Fruit fly (Drosophila melanogaster) whole organism, adult: ENCODE measurements around the gene CG8142.
A peak's percentile ranks its signal among the peaks of the same experiment; 100 is the strongest.

Experiments
- CG11617 ChIP-seq: fragments of 200-800 bp; sonication (Bioruptor generic); optimal IDR thresholded peaks from 2 replicates; lab custom pipeline; 2017; ENCODE audit warnings: mild to moderate bottlenecking, missing biosample characterization, missing genetic modification reagents, missing genetic modification characterization
- CG12768 ChIP-seq: fragments of 200-800 bp; sonication (Bioruptor generic); optimal IDR thresholded peaks from 2 replicates; lab custom pipeline; 2017; ENCODE audit warnings: missing biosample characterization, missing genetic modification characterization, mild to moderate bottlenecking, moderate library complexity, missing genetic modification reagents
- CG14711 ChIP-seq: fragments of 200-800 bp; sonication (Bioruptor generic); optimal IDR thresholded peaks from 2 replicates; lab custom pipeline; 2018; ENCODE audit warnings: missing biosample characterization, mild to moderate bottlenecking, missing genetic modification characterization, moderate library complexity
- CG1620 ChIP-seq: fragments of 200-800 bp; sonication (Bioruptor generic); optimal IDR thresholded peaks from 2 replicates; lab custom pipeline; 2016; ENCODE audit warnings: missing biosample characterization, missing genetic modification characterization
- CG33017 ChIP-seq: fragments of 200-800 bp; sonication (Bioruptor generic); optimal IDR thresholded peaks from 2 replicates; lab custom pipeline; 2018; ENCODE audit warnings: missing biosample characterization, mild to moderate bottlenecking, missing genetic modification characterization, moderate library complexity
- CG5204 ChIP-seq: fragments of 200-800 bp; sonication (Bioruptor generic); optimal IDR thresholded peaks from 2 replicates; lab custom pipeline; 2016; ENCODE audit warnings: missing biosample characterization, missing genetic modification characterization
- CG7045 ChIP-seq: fragments of 200-800 bp; sonication (Bioruptor generic); optimal IDR thresholded peaks from 2 replicates; lab custom pipeline; 2017; ENCODE audit warnings: missing biosample characterization, mild to moderate bottlenecking, missing genetic modification characterization
- CG7101 ChIP-seq: fragments of 200-800 bp; sonication (Bioruptor generic); optimal IDR thresholded peaks from 2 replicates; lab custom pipeline; 2018; ENCODE audit warnings: missing biosample characterization, mild to moderate bottlenecking, missing genetic modification characterization, moderate library complexity
- Clk ChIP-seq: fragments of 200-800 bp; sonication (Bioruptor generic); optimal IDR thresholded peaks from 2 replicates; lab custom pipeline; 2017; ENCODE audit warnings: missing biosample characterization, missing genetic modification characterization
- Crg-1 ChIP-seq: fragments of 200-800 bp; sonication (Bioruptor generic); optimal IDR thresholded peaks from 2 replicates; lab custom pipeline; 2016; ENCODE audit warnings: missing biosample characterization, missing genetic modification characterization
- Hr96 ChIP-seq: fragments of 200-800 bp; sonication (Bioruptor generic); optimal IDR thresholded peaks from 2 replicates; lab custom pipeline; 2016; ENCODE audit warnings: missing biosample characterization, missing genetic modification characterization
- Mnt ChIP-seq: fragments of 200-800 bp; sonication (Bioruptor generic); optimal IDR thresholded peaks from 2 replicates; lab custom pipeline; 2016; ENCODE audit warnings: missing biosample characterization, mild to moderate bottlenecking, missing genetic modification characterization
- bab1 ChIP-seq: fragments of 200-800 bp; sonication (Bioruptor generic); optimal IDR thresholded peaks from 3 replicates; lab custom pipeline; 2019; ENCODE audit warnings: missing biosample characterization, mild to moderate bottlenecking, missing genetic modification characterization, moderate library complexity
- cic ChIP-seq: fragments of 200-800 bp; sonication (Bioruptor generic); optimal IDR thresholded peaks from 2 replicates; lab custom pipeline; 2017; ENCODE audit warnings: missing biosample characterization, mild to moderate bottlenecking, missing genetic modification characterization, moderate library complexity
- cnc ChIP-seq, 2 experiments: fragments of >200 bp; optimal IDR thresholded peaks; 2 replicates each; lab custom pipeline; 2017
- kay ChIP-seq: fragments of 200-800 bp; sonication (Bioruptor generic); peaks from one replicate; lab custom pipeline; 2016; ENCODE audit warnings: missing biosample characterization, missing genetic modification characterization, borderline replicate concordance
- ovo ChIP-seq: fragments of 200-800 bp; sonication (Bioruptor generic); optimal IDR thresholded peaks from 2 replicates; lab custom pipeline; 2016; ENCODE audit warnings: missing biosample characterization, missing genetic modification characterization
- pad ChIP-seq: fragments of 200-800 bp; sonication (Bioruptor generic); optimal IDR thresholded peaks from 3 replicates; lab custom pipeline; 2017; ENCODE audit warnings: missing biosample characterization, missing genetic modification characterization, mild to moderate bottlenecking, moderate library complexity, missing genetic modification reagents
- tj ChIP-seq: fragments of 200-800 bp; sonication (Bioruptor generic); optimal IDR thresholded peaks from 3 replicates; lab custom pipeline; 2017; ENCODE audit warnings: missing biosample characterization, mild to moderate bottlenecking, missing genetic modification characterization, moderate library complexity
- toe ChIP-seq: fragments of 200-800 bp; sonication (Bioruptor generic); optimal IDR thresholded peaks from 2 replicates; lab custom pipeline; 2016; ENCODE audit warnings: missing biosample characterization, missing genetic modification characterization

The CG8142 gene

dm6 chrX:17881138-17882121, 36.9 kb upstream of the CG8142 start:
- TF ChIP-seq CG33017 (tag; lab: Kevin White, UChicago) (peak; percentile 40), CG12768 (GFP tag; lab: Kevin White, UChicago) (no peak), Crg-1 (GFP tag; lab: Kevin White, UChicago) (peak; percentile 24), cnc (optimal IDR thresholded peaks at IDR 0.05; lab: Kevin White, UChicago) (no peak), Hr96 (no peak), Mnt (peak; percentile 18), CG5204 (GFP tag; lab: Kevin White, UChicago) (peak; percentile 41), CG11617 (GFP tag; lab: Kevin White, UChicago) (no peak), tj (GFP tag; lab: Kevin White, UChicago) (peak; percentile 84), ovo (peak; percentile 7), CG14711 (peak; percentile 69), bab1 (peak; percentile 81), CG7101 (tag; lab: Kevin White, UChicago) (peak; percentile 73), CG7045 (GFP tag; lab: Kevin White, UChicago) (no peak), CG1620 (GFP tag; lab: Kevin White, UChicago) (peak; percentile 33), Clk (no peak), pad (GFP tag; lab: Kevin White, UChicago) (peak; percentile 45), toe (GFP tag; lab: Kevin White, UChicago) (no peak), cic (GFP tag; lab: Kevin White, UChicago) (no peak), kay (GFP tag; lab: Kevin White, UChicago) (peak; percentile 50)

- TF ChIP-seq bab1 (peak; percentile 87), CG14711 (peak; percentile 91), tj (GFP tag; lab: Kevin White, UChicago) (peak; percentile 84), CG1620 (GFP tag; lab: Kevin White, UChicago) (peak; percentile 89), kay (GFP tag; lab: Kevin White, UChicago) (peak; percentile 85), CG7101 (tag; lab: Kevin White, UChicago) (peak; percentile 98), Clk (peak; percentile 80), Mnt (peak; percentile 94), cnc (optimal IDR thresholded peaks at IDR 0.05; lab: Kevin White, UChicago) (no peak), CG5204 (GFP tag; lab: Kevin White, UChicago) (peak; percentile 90), cic (GFP tag; lab: Kevin White, UChicago) (peak; percentile 57), Crg-1 (GFP tag; lab: Kevin White, UChicago) (peak; percentile 94), CG33017 (tag; lab: Kevin White, UChicago) (peak; percentile 94), toe (GFP tag; lab: Kevin White, UChicago) (peak; percentile 90), CG7045 (GFP tag; lab: Kevin White, UChicago) (peak; percentile 90), ovo (peak; percentile 44), CG11617 (GFP tag; lab: Kevin White, UChicago) (peak; percentile 89), pad (GFP tag; lab: Kevin White, UChicago) (peak; percentile 84), Hr96 (peak; percentile 97), CG12768 (GFP tag; lab: Kevin White, UChicago) (peak; percentile 90)
Measured at dm6 chrX:17880269-17880889, 35.9 kb upstream of the CG8142 start.

dm6 chrX:17879211-17879897, 34.9 kb upstream of the CG8142 start:
- TF ChIP-seq Clk = no peak
- no peak for TF ChIP-seq cnc (optimal IDR thresholded peaks at IDR 0.05; lab: Kevin White, UChicago)
- TF ChIP-seq CG1620 (GFP tag; lab: Kevin White, UChicago) = no peak
- peak; percentile 32 for TF ChIP-seq kay (GFP tag; lab: Kevin White, UChicago)
- no peak for TF ChIP-seq Crg-1 (GFP tag; lab: Kevin White, UChicago)
- no peak for TF ChIP-seq CG7045 (GFP tag; lab: Kevin White, UChicago)
- peak; percentile 16 for TF ChIP-seq pad (GFP tag; lab: Kevin White, UChicago)
- TF ChIP-seq bab1 = no peak
- TF ChIP-seq toe (GFP tag; lab: Kevin White, UChicago) = no peak
- no peak for TF ChIP-seq tj (GFP tag; lab: Kevin White, UChicago)
- TF ChIP-seq cic (GFP tag; lab: Kevin White, UChicago) = no peak
- no peak for TF ChIP-seq Mnt
- TF ChIP-seq Hr96 = no peak
- no peak for TF ChIP-seq CG12768 (GFP tag; lab: Kevin White, UChicago)
- TF ChIP-seq CG7101 (tag; lab: Kevin White, UChicago) = peak; percentile 5
- peak; percentile 57 for TF ChIP-seq CG14711
- no peak for TF ChIP-seq CG11617 (GFP tag; lab: Kevin White, UChicago)
- TF ChIP-seq ovo = no peak
- TF ChIP-seq CG33017 (tag; lab: Kevin White, UChicago) = no peak
- no peak for TF ChIP-seq CG5204 (GFP tag; lab: Kevin White, UChicago)

- TF ChIP-seq ovo (no peak), CG11617 (GFP tag; lab: Kevin White, UChicago) (peak; percentile 3), CG7101 (tag; lab: Kevin White, UChicago) (no peak), cic (GFP tag; lab: Kevin White, UChicago) (peak; percentile 46), kay (GFP tag; lab: Kevin White, UChicago) (no peak), CG7045 (GFP tag; lab: Kevin White, UChicago) (no peak), bab1 (peak; percentile 38), CG33017 (tag; lab: Kevin White, UChicago) (no peak), CG12768 (GFP tag; lab: Kevin White, UChicago) (peak; percentile 46), Hr96 (no peak), CG5204 (GFP tag; lab: Kevin White, UChicago) (no peak), Clk (no peak), cnc (optimal IDR thresholded peaks at IDR 0.05; lab: Kevin White, UChicago) (no peak), Crg-1 (GFP tag; lab: Kevin White, UChicago) (no peak), Mnt (peak; percentile 50), CG1620 (GFP tag; lab: Kevin White, UChicago) (no peak), CG14711 (no peak), toe (GFP tag; lab: Kevin White, UChicago) (peak; percentile 10), pad (GFP tag; lab: Kevin White, UChicago) (no peak), tj (GFP tag; lab: Kevin White, UChicago) (no peak)
Measured at dm6 chrX:17878632-17879033, 34.1 kb upstream of the CG8142 start.
